Worm (Caenorhabditis elegans): ENCODE results near the gene nhr-76.

- TF ChIP-seq unc-62 (GFP tag; optimal IDR thresholded peaks at IDR 0.05), result no peak
- no peak for TF ChIP-seq zag-1 (tag; optimal IDR thresholded peaks at IDR 0.05)
- no peak for TF ChIP-seq nhr-77 (tag; optimal IDR thresholded peaks at IDR 0.05)
- no peak for TF ChIP-seq ztf-11 (tag; optimal IDR thresholded peaks at IDR 0.05)
- no peak for TF ChIP-seq nhr-23 (tag; optimal IDR thresholded peaks at IDR 0.05)
- no peak for TF ChIP-seq nhr-237 (tag; optimal IDR thresholded peaks at IDR 0.05)
- no peak for TF ChIP-seq blmp-1 (tag; optimal IDR thresholded peaks at IDR 0.05; ENCODE audit: insufficient read depth)
- no peak for TF ChIP-seq lsy-2 (tag; optimal IDR thresholded peaks at IDR 0.05)
- TF ChIP-seq nhr-10 (tag; optimal IDR thresholded peaks at IDR 0.05), result no peak
- no peak for TF ChIP-seq nhr-6 (tag; optimal IDR thresholded peaks at IDR 0.05)
- TF ChIP-seq lin-39 (tag; optimal IDR thresholded peaks at IDR 0.05), result no peak
- TF ChIP-seq nhr-11 (tag; optimal IDR thresholded peaks at IDR 0.05), result no peak
Measured at ce11 chrIV:605431-605830, 21.9 kb upstream of the nhr-76 start.
